Worm (Caenorhabditis elegans): ENCODE measurements around the gene Y53F4B.25.
A peak's percentile ranks its signal among the peaks of the same experiment; 100 is the strongest.

The Y53F4B.25 gene

DNA sequence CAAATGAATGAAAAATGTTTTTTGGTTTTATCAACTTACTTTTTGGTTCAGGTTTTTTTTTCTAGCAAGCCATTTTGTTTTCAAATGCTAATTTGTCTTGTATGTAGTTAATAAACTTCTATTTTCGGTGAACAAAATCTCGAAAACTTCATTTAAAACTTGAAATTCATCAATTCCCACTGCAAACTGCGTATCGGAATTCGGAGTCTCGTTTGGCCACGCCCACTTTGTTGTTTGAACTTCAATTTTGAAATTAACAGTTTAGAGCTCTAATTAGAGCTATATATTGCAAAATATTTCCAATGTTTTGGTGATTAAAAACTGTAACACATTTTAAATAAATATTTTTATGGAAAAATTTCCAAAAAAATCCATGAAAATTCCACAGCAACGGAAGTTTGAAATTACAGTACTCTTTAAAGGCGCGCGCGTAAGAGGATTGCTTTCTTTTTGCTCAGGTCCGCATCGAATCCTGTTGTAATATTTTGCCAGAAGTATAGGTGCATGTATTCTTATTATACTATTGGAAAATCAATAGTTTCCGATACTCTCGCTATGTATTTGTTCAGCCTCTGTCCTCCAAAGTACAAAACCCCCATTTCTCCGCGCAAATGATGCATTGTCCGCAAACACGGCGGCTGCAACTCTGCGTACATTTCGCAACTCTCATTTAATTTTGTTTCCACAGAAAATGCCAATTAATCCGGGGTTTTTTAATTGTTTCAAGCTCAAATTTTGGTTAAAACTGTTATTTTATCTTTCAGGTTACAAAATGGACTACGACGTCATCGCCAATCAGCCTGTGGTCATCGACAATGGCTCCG is 16.2 kb upstream of the Y53F4B.25 start, which contains the start of gene arp-1:
Gene arp-1 (plus strand): TSS at position 765 of the 824 bp plus-strand sequence.
- TF ChIP-seq F13H6.1 (tag; optimal IDR thresholded peaks at IDR 0.05) (peak; percentile 43), zag-1 (tag; optimal IDR thresholded peaks at IDR 0.05) (peak; percentile 48), egl-27 (tag; optimal IDR thresholded peaks at IDR 0.05) (no peak), snpc-4 (tag; optimal IDR thresholded peaks at IDR 0.05) (peak; percentile 9), aly-2 (tag; optimal IDR thresholded peaks at IDR 0.05) (no peak), nhr-77 (tag; optimal IDR thresholded peaks at IDR 0.05) (peak; percentile 44), ZK546.5 (tag; optimal IDR thresholded peaks at IDR 0.05) (no peak), Y55F3AM.14 (GFP tag; optimal IDR thresholded peaks at IDR 0.05) (no peak), unc-55 (GFP tag; optimal IDR thresholded peaks at IDR 0.05) (peak; percentile 75), gmeb-1 (tag; optimal IDR thresholded peaks at IDR 0.05) (peak; percentile 55), lin-11 (tag; optimal IDR thresholded peaks at IDR 0.05) (peak; percentile 70), nhr-129 (tag; optimal IDR thresholded peaks at IDR 0.05) (peak; percentile 66), fos-1 (tag; optimal IDR thresholded peaks at IDR 0.05) (peak; percentile 58), C34F6.9 (tag; optimal IDR thresholded peaks at IDR 0.05) (peak; percentile 64), peb-1 (tag; optimal IDR thresholded peaks at IDR 0.05) (no peak), nhr-23 (tag; optimal IDR thresholded peaks at IDR 0.05) (no peak), sma-9 (GFP tag; optimal IDR thresholded peaks at IDR 0.05) (peak; percentile 15), sma-9 (tag; optimal IDR thresholded peaks at IDR 0.05) (no peak), nhr-25 (tag; optimal IDR thresholded peaks at IDR 0.05) (peak; percentile 32), nhr-11 (tag; optimal IDR thresholded peaks at IDR 0.05) (no peak), lin-13 (GFP tag; optimal IDR thresholded peaks at IDR 0.05) (peak; percentile 0), lsy-2 (tag; optimal IDR thresholded peaks at IDR 0.05) (peak; percentile 36 to 61)

DNA sequence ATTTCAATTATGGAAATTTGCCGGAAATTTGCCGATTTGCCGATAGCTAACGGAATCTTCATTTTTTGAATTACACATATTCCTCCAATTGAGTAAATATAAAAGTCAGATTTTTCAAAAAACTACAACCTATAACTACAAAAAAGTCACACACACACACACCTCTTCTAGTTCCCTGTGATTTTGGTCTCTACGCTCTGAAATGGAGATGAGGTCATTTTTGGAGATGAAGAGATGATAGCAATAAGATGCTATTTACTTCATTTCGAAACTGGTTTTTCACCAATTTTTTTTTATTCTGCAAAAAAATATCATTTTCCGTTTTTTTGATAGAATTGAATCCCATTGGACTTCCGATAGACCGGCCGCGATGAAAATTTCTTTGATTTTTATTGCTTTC is 11.8 kb upstream of the Y53F4B.25 start, which contains the start of gene Y53F4B.23:
Gene Y53F4B.23 (plus strand): TSS at position 312 of the 400 bp plus-strand sequence.
- no peak for TF ChIP-seq unc-62 (GFP tag; optimal IDR thresholded peaks at IDR 0.05)
- TF ChIP-seq alr-1 (tag; optimal IDR thresholded peaks at IDR 0.05): no peak
- TF ChIP-seq peb-1 (tag; optimal IDR thresholded peaks at IDR 0.05): no peak
- TF ChIP-seq ztf-1 (GFP tag; conservative IDR thresholded peaks at IDR 0.05): no peak
- no peak for TF ChIP-seq lin-13 (GFP tag; optimal IDR thresholded peaks at IDR 0.05)
- TF ChIP-seq ZK546.5 (tag; optimal IDR thresholded peaks at IDR 0.05): no peak
- TF ChIP-seq fos-1 (tag; optimal IDR thresholded peaks at IDR 0.05): no peak
- TF ChIP-seq elt-1 (tag; optimal IDR thresholded peaks at IDR 0.05): no peak
- no peak for TF ChIP-seq sma-9 (GFP tag; optimal IDR thresholded peaks at IDR 0.05)
- no peak for TF ChIP-seq sma-9 (tag; optimal IDR thresholded peaks at IDR 0.05)
- no peak for TF ChIP-seq nhr-237 (tag; optimal IDR thresholded peaks at IDR 0.05)
- no peak for TF ChIP-seq nhr-77 (tag; optimal IDR thresholded peaks at IDR 0.05)
- no peak for TF ChIP-seq dmd-4 (tag; optimal IDR thresholded peaks at IDR 0.05)
- no peak for TF ChIP-seq lin-39 (tag; optimal IDR thresholded peaks at IDR 0.05)
- TF ChIP-seq aly-2 (tag; optimal IDR thresholded peaks at IDR 0.05): no peak
- no peak for TF ChIP-seq mdl-1 (tag; optimal IDR thresholded peaks at IDR 0.05)
- no peak for TF ChIP-seq nhr-21 (tag; optimal IDR thresholded peaks at IDR 0.05)
- TF ChIP-seq sem-4 (tag; optimal IDR thresholded peaks at IDR 0.05): no peak
- no peak for TF ChIP-seq unc-55 (GFP tag; optimal IDR thresholded peaks at IDR 0.05)
- TF ChIP-seq gmeb-1 (tag; optimal IDR thresholded peaks at IDR 0.05): no peak

DNA sequence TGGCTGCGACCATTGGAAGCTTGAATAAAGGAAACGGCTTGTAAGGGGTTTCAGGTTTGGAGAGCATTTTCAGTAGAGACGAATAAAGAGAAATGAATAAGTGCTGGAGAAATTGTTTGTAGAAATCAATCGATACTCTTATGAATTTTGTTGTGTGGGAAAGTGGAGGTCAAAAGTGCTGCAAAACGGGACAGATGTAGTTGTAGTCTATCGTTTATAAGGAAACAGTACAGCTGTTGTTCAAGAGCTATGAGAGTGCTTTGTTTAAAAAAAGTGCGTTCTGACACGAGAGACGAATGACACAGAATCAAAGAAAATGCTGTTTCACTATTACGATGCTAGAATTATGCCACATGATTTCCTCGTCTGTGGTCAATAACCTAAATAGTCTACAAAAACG is 5.5 kb upstream of the Y53F4B.25 start, which contains the start of gene Y53F4B.62:
Gene Y53F4B.62 (minus strand): TSS at position 101 of the 400 bp plus-strand sequence.
- no peak for TF ChIP-seq mdl-1 (tag; optimal IDR thresholded peaks at IDR 0.05)
- TF ChIP-seq nhr-23 (tag; optimal IDR thresholded peaks at IDR 0.05): no peak
- TF ChIP-seq sma-3 (GFP tag; optimal IDR thresholded peaks at IDR 0.05): no peak
- no peak for TF ChIP-seq snpc-4 (tag; optimal IDR thresholded peaks at IDR 0.05)
- TF ChIP-seq nhr-12 (tag; optimal IDR thresholded peaks at IDR 0.05): no peak
- TF ChIP-seq ztf-1 (GFP tag; conservative IDR thresholded peaks at IDR 0.05): no peak
- TF ChIP-seq lin-13 (GFP tag; optimal IDR thresholded peaks at IDR 0.05): no peak
- no peak for TF ChIP-seq ZK546.5 (tag; optimal IDR thresholded peaks at IDR 0.05)
- no peak for TF ChIP-seq egl-27 (tag; optimal IDR thresholded peaks at IDR 0.05)
- no peak for TF ChIP-seq lin-39 (tag; optimal IDR thresholded peaks at IDR 0.05)
- TF ChIP-seq aly-2 (tag; optimal IDR thresholded peaks at IDR 0.05): no peak
- no peak for TF ChIP-seq dmd-4 (tag; optimal IDR thresholded peaks at IDR 0.05)
- no peak for TF ChIP-seq ceh-82 (tag; optimal IDR thresholded peaks at IDR 0.05)
- TF ChIP-seq sem-4 (tag; optimal IDR thresholded peaks at IDR 0.05): no peak
- no peak for TF ChIP-seq unc-55 (GFP tag; optimal IDR thresholded peaks at IDR 0.05)
- no peak for TF ChIP-seq nhr-25 (tag; optimal IDR thresholded peaks at IDR 0.05)
- TF ChIP-seq peb-1 (tag; optimal IDR thresholded peaks at IDR 0.05): no peak

Measured in whole organism, L2 larva.